Worm (Caenorhabditis elegans): ENCODE results near the gene F10B5.3.

DNA sequence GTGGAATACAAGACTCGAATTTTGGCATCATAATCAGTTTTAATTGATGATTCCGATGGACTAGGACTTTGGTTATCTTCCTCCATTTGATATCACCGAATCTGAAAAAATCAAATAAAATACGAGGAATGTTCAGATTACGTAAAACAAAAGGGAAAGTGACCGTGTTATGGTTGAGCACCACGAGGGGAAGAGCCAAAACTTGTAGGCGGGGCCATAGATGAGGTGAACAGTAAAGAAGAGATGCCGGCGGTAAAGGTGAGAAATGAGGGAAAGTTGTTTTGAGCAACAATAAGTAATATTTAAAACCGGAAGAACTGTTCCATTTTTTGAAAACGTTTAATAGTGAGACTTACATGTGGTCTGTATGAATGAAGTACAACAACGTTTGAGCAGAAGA, at the start of gene F10B5.3:
- TF ChIP-seq him-1 (tag; optimal IDR thresholded peaks at IDR 0.05) (no peak), dao-5 (tag; optimal IDR thresholded peaks at IDR 0.05) (no peak)

Data from whole organism, L4/young adult.